Worm (Caenorhabditis elegans): ENCODE data around the gene tofu-7.

- TF ChIP-seq him-1 (tag; optimal IDR thresholded peaks at IDR 0.05) (no peak), dao-5 (tag; optimal IDR thresholded peaks at IDR 0.05) (no peak), W03F9.2 (tag; optimal IDR thresholded peaks at IDR 0.05) (no peak)
Measured at ce11 chrIII:7067385-7067896, 17.4 kb downstream of the tofu-7 start, which contains the start of gene ger-1.
